Fruit fly (Drosophila melanogaster): Measurements from ENCODE around the gene jvl.

The jvl gene

DNA sequence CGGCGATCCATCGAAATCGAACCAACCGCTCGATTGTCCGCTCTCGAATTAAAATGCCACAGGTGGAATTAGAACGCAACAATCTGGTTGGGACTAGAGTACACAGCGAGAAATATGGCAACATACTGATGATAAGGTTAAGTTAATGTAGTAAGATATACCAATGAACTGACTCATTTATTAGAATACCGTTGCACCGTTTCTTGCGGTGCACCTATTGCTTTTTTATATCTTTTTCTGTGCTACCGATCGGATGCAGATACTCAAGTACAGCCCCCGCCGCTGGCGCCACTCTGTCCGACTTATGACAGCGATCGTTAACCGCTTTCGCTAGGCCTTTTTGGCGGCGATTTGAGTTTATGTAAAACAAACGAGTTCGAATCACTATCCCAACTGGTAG, 21.3 kb upstream of the jvl start (continued):
- TF ChIP-seq acj6 (GFP tag; optimal IDR thresholded peaks at IDR 0.05) (no peak), CG6276 (GFP tag; optimal IDR thresholded peaks at IDR 0.05) (peak; percentile 61), achi (GFP tag; optimal IDR thresholded peaks at IDR 0.05) (peak; percentile 56), Hr4 (GFP tag; optimal IDR thresholded peaks at IDR 0.05) (peak; percentile 82), CG8119 (GFP tag; IDR thresholded peaks at IDR 0.05) (peak; percentile 89), Sox15 (GFP tag; optimal IDR thresholded peaks at IDR 0.05) (no peak), salr (GFP tag; optimal IDR thresholded peaks at IDR 0.05) (peak in 1 of 2 experiments; percentile 39), vri (GFP tag; optimal IDR thresholded peaks at IDR 0.05) (no peak), CG3032 (tag; optimal IDR thresholded peaks at IDR 0.05) (no peak), Ets96B (tag; optimal IDR thresholded peaks at IDR 0.05) (no peak), CG8319 (GFP tag; optimal IDR thresholded peaks at IDR 0.05) (no peak), spab (GFP tag; optimal IDR thresholded peaks at IDR 0.05) (no peak), CG10631 (GFP tag; optimal IDR thresholded peaks at IDR 0.05) (peak; percentile 16), CG10669 (GFP tag; optimal IDR thresholded peaks at IDR 0.05) (no peak), svp (GFP tag) (peak; percentile 18), CG9139 (GFP tag; optimal IDR thresholded peaks at IDR 0.05) (no peak), cyc (GFP tag; optimal IDR thresholded peaks at IDR 0.05) (no peak)

DNA sequence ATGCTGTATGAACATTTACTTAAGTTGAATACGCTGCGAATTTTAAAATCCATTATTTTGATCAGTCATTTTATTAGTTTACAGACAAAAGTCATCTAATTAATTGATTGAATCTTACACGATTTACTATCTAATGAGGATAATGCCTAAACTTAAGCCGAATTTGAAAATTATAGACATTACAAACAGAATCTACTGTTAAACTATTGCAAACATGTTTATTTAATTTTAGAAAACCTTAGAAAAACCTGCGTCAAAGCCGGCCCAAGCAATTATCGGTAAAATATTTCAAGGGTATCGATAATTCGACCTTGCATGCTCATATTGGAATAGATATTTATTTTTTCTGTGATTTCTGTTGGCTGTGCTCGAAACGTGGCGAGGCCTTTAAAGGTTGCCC, 20.5 kb upstream of the jvl start:
- no peak for TF ChIP-seq lz (GFP tag; optimal IDR thresholded peaks at IDR 0.05)
- TF ChIP-seq cyc (GFP tag; optimal IDR thresholded peaks at IDR 0.05): no peak
- peak; percentile 33 for TF ChIP-seq CG32006 (GFP tag; optimal IDR thresholded peaks at IDR 0.05)
- TF ChIP-seq Eip78C (GFP tag): peak; percentile 75
- TF ChIP-seq esn (GFP tag; optimal IDR thresholded peaks at IDR 0.05): no peak
- TF ChIP-seq CG10631 (GFP tag; optimal IDR thresholded peaks at IDR 0.05): no peak
- TF ChIP-seq Blimp-1 (GFP tag; optimal IDR thresholded peaks at IDR 0.05): no peak
- TF ChIP-seq Lpt (GFP tag; optimal IDR thresholded peaks at IDR 0.05): no peak
- TF ChIP-seq Hr4 (GFP tag; optimal IDR thresholded peaks at IDR 0.05): peak; percentile 32
- no peak for TF ChIP-seq Eip75B (GFP tag; optimal IDR thresholded peaks at IDR 0.05)
- peak; percentile 16 for TF ChIP-seq fkh (GFP tag; optimal IDR thresholded peaks at IDR 0.05)

dm6 chr3R:14721942-14722939, 19.1 kb upstream of the jvl start:
- peak; percentile 78 for TF ChIP-seq CG31627 (GFP tag; optimal IDR thresholded peaks at IDR 0.05)
- TF ChIP-seq CG9139 (GFP tag; optimal IDR thresholded peaks at IDR 0.05): no peak
- no peak for TF ChIP-seq CG6854 (GFP tag; optimal IDR thresholded peaks at IDR 0.05)
- TF ChIP-seq esn (GFP tag; optimal IDR thresholded peaks at IDR 0.05): peak; percentile 80
- peak; percentile 46 for TF ChIP-seq Sox15 (GFP tag; optimal IDR thresholded peaks at IDR 0.05)
- peak; percentile 20 for TF ChIP-seq CG10669 (GFP tag; optimal IDR thresholded peaks at IDR 0.05)
- peak; percentile 53 for TF ChIP-seq Ets21C (GFP tag; optimal IDR thresholded peaks at IDR 0.05)
- TF ChIP-seq Sox14 (GFP tag; optimal IDR thresholded peaks at IDR 0.05): peak; percentile 68
- peak; percentile 68 for TF ChIP-seq CG6163 (GFP tag; IDR thresholded peaks at IDR 0.05)
- peak; percentile 37 for TF ChIP-seq CG7368 (GFP tag; optimal IDR thresholded peaks at IDR 0.05)
- TF ChIP-seq CG3919 (GFP tag; optimal IDR thresholded peaks at IDR 0.05): peak; percentile 58
- peak; percentile 50 for TF ChIP-seq Ets96B (tag; optimal IDR thresholded peaks at IDR 0.05)
- TF ChIP-seq pdm3 (GFP tag; optimal IDR thresholded peaks at IDR 0.05): peak; percentile 72
- TF ChIP-seq eg (GFP tag; IDR thresholded peaks at IDR 0.05): peak; percentile 67
- peak; percentile 49 for TF ChIP-seq net (GFP tag; optimal IDR thresholded peaks at IDR 0.05)
- peak; percentile 79 for TF ChIP-seq Hr39 (GFP tag; optimal IDR thresholded peaks at IDR 0.05)
- TF ChIP-seq CG6276 (GFP tag; optimal IDR thresholded peaks at IDR 0.05): peak; percentile 57
- TF ChIP-seq CG6808 (GFP tag; optimal IDR thresholded peaks at IDR 0.05): peak; percentile 37
- peak; percentile 60 for TF ChIP-seq Smox (GFP tag; optimal IDR thresholded peaks at IDR 0.05)
- peak; percentile 44 for TF ChIP-seq Eip75B (GFP tag; optimal IDR thresholded peaks at IDR 0.05)
- TF ChIP-seq CG10631 (GFP tag; optimal IDR thresholded peaks at IDR 0.05): peak; percentile 68
- TF ChIP-seq acj6 (GFP tag; optimal IDR thresholded peaks at IDR 0.05): peak; percentile 63
- TF ChIP-seq dac (GFP tag; optimal IDR thresholded peaks at IDR 0.05): peak; percentile 52
- no peak for TF ChIP-seq Blimp-1 (GFP tag; optimal IDR thresholded peaks at IDR 0.05)
- peak; percentile 94 for TF ChIP-seq Eip78C (GFP tag)
- peak; percentile 26 for TF ChIP-seq CG11762 (GFP tag; optimal IDR thresholded peaks at IDR 0.05; ENCODE audit: insufficient read depth)
- peak; percentile 46; the same call in 1 of the 2 replicates for TF ChIP-seq CG11294 (GFP tag; IDR thresholded peaks at IDR 0.05)
- TF ChIP-seq CG8632 (GFP tag; optimal IDR thresholded peaks at IDR 0.05): peak; percentile 47
- peak; percentile 49 for TF ChIP-seq CG6792 (GFP tag; optimal IDR thresholded peaks at IDR 0.05)
- peak; percentile 53; the same call in 1 of the 2 replicates for TF ChIP-seq Gug (GFP tag; IDR thresholded peaks at IDR 0.05)
- TF ChIP-seq Eip93F (GFP tag; optimal IDR thresholded peaks at IDR 0.05): peak; percentile 14

Measured in whole organism, prepupa.